Worm (Caenorhabditis elegans) whole organism, midembryonic: Measurements from ENCODE around the gene F16G10.1.

Experiments used
- T22C8.4 ChIP-seq: fragments of 200-800 bp; sonication (Bioruptor generic); IDR thresholded peaks from 2 replicates; pipeline ENCODE4 v1.3.6; 2022; ENCODE audit warnings: missing genetic modification characterization, missing compliant biosample characterization
- cog-1 ChIP-seq: sonication (generic microtip); optimal IDR thresholded peaks from 2 replicates; lab custom pipeline; 2016; ENCODE audit warnings: missing genetic modification characterization, missing compliant biosample characterization
- flt-1 ChIP-seq: fragments of 200-800 bp; sonication (Bioruptor generic); IDR thresholded peaks from 2 replicates; pipeline ENCODE4 v1.3.6; 2022; ENCODE audit warnings: missing genetic modification characterization, missing compliant biosample characterization
- klf-2 ChIP-seq: fragments of 200-800 bp; sonication (Bioruptor generic); conservative IDR thresholded peaks from 2 replicates; pipeline ENCODE4 v1.3.6; 2022; ENCODE audit warnings: missing genetic modification reagents, missing genetic modification characterization, missing compliant biosample characterization
- med-1 ChIP-seq: sonication (generic microtip); optimal IDR thresholded peaks from 2 replicates; lab custom pipeline; 2017; ENCODE audit warnings: missing genetic modification characterization, mild to moderate bottlenecking, missing compliant biosample characterization, antibody characterized with exemption, missing genetic modification reagents; ENCODE audit not compliant: insufficient read depth
- ref-1 ChIP-seq: fragments of 200-800 bp; sonication (Bioruptor generic); conservative IDR thresholded peaks from 2 replicates; pipeline ENCODE4 v1.3.6; 2022; ENCODE audit warnings: missing genetic modification reagents, missing genetic modification characterization, missing compliant biosample characterization
- tab-1 ChIP-seq: fragments of 200-800 bp; sonication (Bioruptor generic); IDR thresholded peaks from 2 replicates; pipeline ENCODE4 v1.3.6; 2022; ENCODE audit warnings: missing genetic modification characterization, missing compliant biosample characterization
- ztf-29 ChIP-seq: fragments of 200-800 bp; sonication (Bioruptor generic); IDR thresholded peaks from 2 replicates; pipeline ENCODE4 v1.3.6; 2022; ENCODE audit warnings: missing genetic modification reagents, missing genetic modification characterization, missing compliant biosample characterization

- no peak for TF ChIP-seq T22C8.4
- TF ChIP-seq flt-1 = no peak
- no peak for TF ChIP-seq klf-2 (GFP tag; lab: Robert Waterston, UW)
- TF ChIP-seq med-1 (GFP tag; lab: Kevin White, UChicago) = no peak
- TF ChIP-seq ztf-29 = no peak
- no peak for TF ChIP-seq ref-1 (GFP tag; lab: Robert Waterston, UW)
- TF ChIP-seq cog-1 (tag; lab: Kevin White, UChicago) = no peak
- no peak for TF ChIP-seq tab-1 (GFP tag; lab: Robert Waterston, UW)
These were observed 14.8 kb downstream of the F16G10.1 start, which contains the start of gene fbxc-20 for ce11 chrII:2418836-2419235.
